Worm (Caenorhabditis elegans) whole organism, early embryonic: Measurements from ENCODE around the gene Y44A6D.1.

Experiments used
- ama-1 ChIP-seq: fragments of 150-350 bp; optimal IDR thresholded peaks from 2 replicates; lab custom pipeline; 2014
- hmbx-1 ChIP-seq: sonication (generic microtip); optimal IDR thresholded peaks from 2 replicates; lab custom pipeline; 2016; ENCODE audit warnings: mild to moderate bottlenecking, missing genetic modification characterization, missing compliant biosample characterization

DNA sequence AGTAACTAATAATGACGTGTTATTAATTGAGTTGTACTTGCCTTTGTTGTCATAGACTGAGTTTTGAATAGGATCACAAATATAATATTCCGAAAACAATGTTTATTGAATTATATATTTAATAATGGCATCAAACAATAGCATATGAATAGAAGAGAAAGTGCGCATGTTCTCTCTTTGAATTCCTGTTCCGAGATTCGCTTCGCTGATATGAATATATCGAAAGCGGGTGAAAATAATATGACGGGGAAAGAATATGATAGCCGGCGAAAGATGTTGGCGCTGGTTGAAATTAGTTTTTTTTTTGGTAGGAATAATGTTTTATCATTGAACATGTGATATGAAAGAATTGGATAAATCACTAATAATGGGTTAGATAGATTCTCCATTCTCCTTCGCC, 30.2 kb upstream of the Y44A6D.1 start, which contains the start of gene T03D8.6:
- no peak for TF ChIP-seq ama-1 (lab: Kevin White, UChicago)
- TF ChIP-seq hmbx-1 = no peak
